Worm (Caenorhabditis elegans) whole organism, late embryonic: ENCODE results near the gene K02F6.4.
"Not testable (repeated sequence)": the region's sequence is repeated elsewhere in the genome, so short reads cannot be mapped to it uniquely, and the experiment has no call there.

Experiments used
- F13H6.1 ChIP-seq: sonication (generic microtip); optimal IDR thresholded peaks from 2 replicates; lab custom pipeline; 2016; ENCODE audit warnings: missing genetic modification characterization, missing compliant biosample characterization
- K02D7.2 ChIP-seq: sonication (generic microtip); optimal IDR thresholded peaks from 2 replicates; lab custom pipeline; 2017; ENCODE audit warnings: mild to moderate bottlenecking, missing genetic modification characterization, missing compliant biosample characterization
- K09A11.1 ChIP-seq: sonication (generic microtip); optimal IDR thresholded peaks from 2 replicates; lab custom pipeline; 2017; ENCODE audit warnings: antibody characterized with exemption, mild to moderate bottlenecking, missing genetic modification characterization, missing compliant biosample characterization; ENCODE audit not compliant: insufficient read depth
- T23F11.4 ChIP-seq: fragments of 200-800 bp; sonication (Bioruptor generic); optimal IDR thresholded peaks from 2 replicates; lab custom pipeline; 2018; ENCODE audit warnings: mild to moderate bottlenecking, missing genetic modification characterization, missing compliant biosample characterization
- ama-1 ChIP-seq: fragments of 150-350 bp; optimal IDR thresholded peaks from 2 replicates; lab custom pipeline; 2014
- ceh-14 ChIP-seq: sonication (generic microtip); optimal IDR thresholded peaks from 2 replicates; lab custom pipeline; 2016; ENCODE audit warnings: missing genotype, missing genetic modification characterization, missing compliant biosample characterization
- ceh-18 ChIP-seq: sonication (generic microtip); optimal IDR thresholded peaks from 2 replicates; lab custom pipeline; 2016; ENCODE audit warnings: missing genetic modification characterization, missing compliant biosample characterization
- ceh-19 ChIP-seq: fragments of 200-800 bp; sonication (Bioruptor generic); optimal IDR thresholded peaks from 2 replicates; lab custom pipeline; 2018; ENCODE audit warnings: mild to moderate bottlenecking, missing genetic modification characterization, missing compliant biosample characterization
- ceh-31 ChIP-seq: sonication (generic microtip); optimal IDR thresholded peaks from 2 replicates; lab custom pipeline; 2016; ENCODE audit warnings: missing genetic modification characterization, missing compliant biosample characterization
- ceh-34 ChIP-seq: sonication (generic microtip); optimal IDR thresholded peaks from 2 replicates; lab custom pipeline; 2016; ENCODE audit warnings: mild to moderate bottlenecking, missing genetic modification characterization, missing compliant biosample characterization
- ceh-48 ChIP-seq: sonication (generic microtip); optimal IDR thresholded peaks from 2 replicates; lab custom pipeline; 2016; ENCODE audit warnings: missing genetic modification characterization, inconsistent platforms, missing compliant biosample characterization
- ceh-6 ChIP-seq: fragments of 200-800 bp; sonication (Bioruptor generic); optimal IDR thresholded peaks from 2 replicates; lab custom pipeline; 2018; ENCODE audit warnings: mild to moderate bottlenecking, missing genetic modification characterization, missing compliant biosample characterization
- che-1 ChIP-seq: sonication (generic microtip); optimal IDR thresholded peaks from 2 replicates; lab custom pipeline; 2016; ENCODE audit warnings: mild to moderate bottlenecking, missing genetic modification characterization, missing compliant biosample characterization
- dmd-4 ChIP-seq: sonication (generic microtip); optimal IDR thresholded peaks from 2 replicates; lab custom pipeline; 2016; ENCODE audit warnings: borderline replicate concordance, missing genetic modification characterization, missing compliant biosample characterization
- dve-1 ChIP-seq: sonication (generic microtip); optimal IDR thresholded peaks from 2 replicates; lab custom pipeline; 2017; ENCODE audit warnings: antibody characterized with exemption, mild to moderate bottlenecking, missing genetic modification characterization, missing compliant biosample characterization
- elt-4 ChIP-seq: sonication (generic microtip); optimal IDR thresholded peaks from 2 replicates; lab custom pipeline; 2016; ENCODE audit warnings: missing genetic modification characterization, missing compliant biosample characterization
- fkh-10 ChIP-seq: fragments of 150-350 bp; optimal IDR thresholded peaks from 2 replicates; lab custom pipeline; 2014; ENCODE audit warnings: missing biosample characterization, missing genetic modification reagents, missing genetic modification characterization
- fkh-6 ChIP-seq: sonication (generic microtip); optimal IDR thresholded peaks from 2 replicates; lab custom pipeline; 2016; ENCODE audit warnings: missing genetic modification characterization, missing compliant biosample characterization
- hlh-30 ChIP-seq: sonication (generic microtip); optimal IDR thresholded peaks from 2 replicates; lab custom pipeline; 2017; ENCODE audit warnings: antibody characterized with exemption, missing genetic modification characterization, missing compliant biosample characterization; ENCODE audit not compliant: insufficient read depth
- hlh-8 ChIP-seq: sonication (generic microtip); optimal IDR thresholded peaks from 2 replicates; lab custom pipeline; 2016; ENCODE audit warnings: missing genotype, missing genetic modification characterization, missing compliant biosample characterization
- lin-11 ChIP-seq: fragments of 200-800 bp; sonication (Bioruptor generic); optimal IDR thresholded peaks from 2 replicates; lab custom pipeline; 2018; ENCODE audit warnings: mild to moderate bottlenecking, missing genetic modification characterization, missing compliant biosample characterization
- madf-2 ChIP-seq: sonication (generic microtip); optimal IDR thresholded peaks from 2 replicates; lab custom pipeline; 2017; ENCODE audit warnings: missing genetic modification characterization, missing compliant biosample characterization
- mec-3 ChIP-seq: sonication (generic microtip); optimal IDR thresholded peaks from 2 replicates; lab custom pipeline; 2016; ENCODE audit warnings: borderline replicate concordance, missing genetic modification characterization, missing compliant biosample characterization
- nhr-11 ChIP-seq: fragments of 150-350 bp; optimal IDR thresholded peaks from 2 replicates; lab custom pipeline; 2014; ENCODE audit warnings: missing biosample characterization, missing genetic modification characterization
- nhr-232 ChIP-seq: sonication (generic microtip); optimal IDR thresholded peaks from 2 replicates; lab custom pipeline; 2016; ENCODE audit warnings: missing genetic modification characterization, missing compliant biosample characterization
- npax-4 ChIP-seq: sonication (generic microtip); optimal IDR thresholded peaks from 2 replicates; lab custom pipeline; 2016; ENCODE audit warnings: missing genetic modification characterization, missing compliant biosample characterization
- pag-3 ChIP-seq: sonication (generic microtip); optimal IDR thresholded peaks from 2 replicates; lab custom pipeline; 2016; ENCODE audit warnings: missing compliant biosample characterization, missing genetic modification characterization, borderline replicate concordance
- pha-2 ChIP-seq: sonication (generic microtip); optimal IDR thresholded peaks from 2 replicates; lab custom pipeline; 2017; ENCODE audit warnings: mild to moderate bottlenecking, missing genetic modification characterization, missing compliant biosample characterization
- ref-2 ChIP-seq: sonication (generic microtip); optimal IDR thresholded peaks from 2 replicates; lab custom pipeline; 2016; ENCODE audit warnings: missing genetic modification characterization, missing compliant biosample characterization
- rnt-1 ChIP-seq: sonication (generic microtip); optimal IDR thresholded peaks from 2 replicates; lab custom pipeline; 2016; ENCODE audit warnings: missing genetic modification characterization, missing compliant biosample characterization
- sox-4 ChIP-seq: sonication (generic microtip); optimal IDR thresholded peaks from 2 replicates; lab custom pipeline; 2017; ENCODE audit warnings: mild to moderate bottlenecking, missing genetic modification characterization, inconsistent platforms, missing compliant biosample characterization
- tbx-2 ChIP-seq: sonication (generic microtip); optimal IDR thresholded peaks from 2 replicates; lab custom pipeline; 2016; ENCODE audit warnings: missing genetic modification characterization, missing compliant biosample characterization
- tbx-7 ChIP-seq: sonication (generic microtip); optimal IDR thresholded peaks from 2 replicates; lab custom pipeline; 2016; ENCODE audit warnings: missing genotype, missing genetic modification characterization, missing compliant biosample characterization
- ttx-3 ChIP-seq: sonication (generic microtip); optimal IDR thresholded peaks from 2 replicates; lab custom pipeline; 2016; ENCODE audit warnings: missing genetic modification reagents, missing genetic modification characterization, missing compliant biosample characterization
- unc-55 ChIP-seq: sonication (generic microtip); optimal IDR thresholded peaks from 2 replicates; lab custom pipeline; 2017; ENCODE audit warnings: missing biosample characterization, missing genetic modification reagents, missing genetic modification characterization
- unc-86 ChIP-seq: sonication (generic microtip); optimal IDR thresholded peaks from 2 replicates; lab custom pipeline; 2016; ENCODE audit warnings: missing genetic modification characterization, missing compliant biosample characterization
- ztf-16 ChIP-seq: sonication (generic microtip); optimal IDR thresholded peaks from 2 replicates; lab custom pipeline; 2017; ENCODE audit warnings: missing genetic modification characterization, missing compliant biosample characterization

K02F6.4 gene

ce11 chrII:2545925-2546324 is 7.6 kb downstream of the K02F6.4 start, which contains the start of gene K02F6.3:
K02F6.3 (plus strand) TSS chrII:2546225.
- no peak for TF ChIP-seq ceh-34 (tag; lab: Kevin White, UChicago)

- TF ChIP-seq ttx-3 (tag; lab: Kevin White, UChicago) (no peak), ref-2 (tag; lab: Kevin White, UChicago) (no peak), madf-2 (tag; lab: Kevin White, UChicago) (no peak), fkh-10 (no peak), npax-4 (tag; lab: Kevin White, UChicago) (no peak), hlh-8 (tag; lab: Kevin White, UChicago) (no peak), T23F11.4 (no peak), rnt-1 (tag; lab: Kevin White, UChicago) (no peak), lin-11 (tag; lab: Kevin White, UChicago) (no peak), elt-4 (tag; lab: Kevin White, UChicago) (no peak), mec-3 (tag; lab: Kevin White, UChicago) (no peak), nhr-232 (tag; lab: Kevin White, UChicago) (no peak), tbx-7 (tag; lab: Kevin White, UChicago) (no peak), ceh-6 (GFP tag; lab: Kevin White, UChicago) (no peak), unc-86 (no peak), sox-4 (tag; lab: Kevin White, UChicago) (no peak), ceh-48 (tag; lab: Kevin White, UChicago) (no peak), dve-1 (no peak), ceh-18 (tag; lab: Kevin White, UChicago) (no peak)
Measured at ce11 chrII:2553030-2553429, 14.7 kb downstream of the K02F6.4 start.

ce11 chrII:2553662-2554061 is 15.4 kb downstream of the K02F6.4 start, which contains the start of gene K02F6.1:
K02F6.1 (plus strand) TSS chrII:2553962.
- not testable (repeated sequence) for TF ChIP-seq ceh-31; ceh-14 (tag; lab: Kevin White, UChicago); hlh-30

- TF ChIP-seq che-1 (tag; lab: Kevin White, UChicago) = no peak
- no peak for TF ChIP-seq K09A11.1
- TF ChIP-seq ztf-16 (tag; lab: Kevin White, UChicago) = no peak
- TF ChIP-seq ceh-18 (tag; lab: Kevin White, UChicago) = no peak
- no peak for TF ChIP-seq F13H6.1 (tag; lab: Kevin White, UChicago)
- no peak for TF ChIP-seq ceh-19
- no peak for TF ChIP-seq nhr-11 (tag; lab: Kevin White, UChicago)
- no peak for TF ChIP-seq ceh-14 (tag; lab: Kevin White, UChicago)
- no peak for TF ChIP-seq pha-2 (tag; lab: Kevin White, UChicago)
- no peak for TF ChIP-seq tbx-2 (tag; lab: Kevin White, UChicago)
- TF ChIP-seq fkh-6 (tag; lab: Kevin White, UChicago) = no peak
- no peak for TF ChIP-seq K02D7.2 (tag; lab: Kevin White, UChicago)
- no peak for TF ChIP-seq dmd-4 (tag; lab: Kevin White, UChicago)
- no peak for TF ChIP-seq unc-55 (GFP tag; lab: Kevin White, UChicago)
- no peak for TF ChIP-seq hlh-8 (tag; lab: Kevin White, UChicago)
- no peak for TF ChIP-seq ceh-31
- TF ChIP-seq ref-2 (tag; lab: Kevin White, UChicago) = no peak
- no peak for TF ChIP-seq ama-1 (lab: Kevin White, UChicago)
- TF ChIP-seq lin-11 (tag; lab: Kevin White, UChicago) = no peak
- no peak for TF ChIP-seq pag-3 (tag; lab: Kevin White, UChicago)
- TF ChIP-seq, all 69 proteins: peak for 0
Measured at ce11 chrII:2563973-2564372, 25.7 kb downstream of the K02F6.4 start, which contains the start of gene nep-18. nep-18 (minus strand) TSS chrII:2564073.
